Fruit fly (Drosophila melanogaster) whole organism, embryonic: Measurements from ENCODE around the gene Rgl.

Source experiments
- Atf6 ChIP-seq: fragments of 200-800 bp; sonication (Bioruptor generic); IDR thresholded peaks from 2 replicates; pipeline ENCODE4 v1.3.6; 2022; ENCODE audit warnings: missing biosample characterization, missing genetic modification characterization
- CG10147 ChIP-seq: fragments of 200-800 bp; sonication (Bioruptor generic); optimal IDR thresholded peaks from 2 replicates; lab custom pipeline; 2019; ENCODE audit warnings: missing biosample characterization, mild to moderate bottlenecking, missing genetic modification characterization, moderate library complexity
- CG10654 ChIP-seq: fragments of 200-800 bp; sonication (Bioruptor generic); optimal IDR thresholded peaks from 2 replicates; lab custom pipeline; 2016; ENCODE audit warnings: missing biosample characterization, missing genetic modification characterization
- CG1233 ChIP-seq: fragments of 200-800 bp; sonication (Bioruptor generic); optimal IDR thresholded peaks from 4 replicates; lab custom pipeline; 2018; ENCODE audit warnings: missing biosample characterization, mild to moderate bottlenecking, missing genetic modification characterization
- CG12659 ChIP-seq: fragments of 200-800 bp; sonication (Bioruptor generic); optimal IDR thresholded peaks from 3 replicates; lab custom pipeline; 2017; ENCODE audit warnings: mild to moderate bottlenecking, missing biosample characterization, missing genetic modification reagents, missing genetic modification characterization
- CG13775 ChIP-seq: fragments of 200-800 bp; sonication (Bioruptor generic); optimal IDR thresholded peaks from 3 replicates; lab custom pipeline; 2017; ENCODE audit warnings: missing biosample characterization, mild to moderate bottlenecking, missing genetic modification characterization
- CG14014 ChIP-seq: fragments of 200-800 bp; sonication (Bioruptor generic); IDR thresholded peaks from 2 replicates; pipeline ENCODE4 v1.3.6; 2022; ENCODE audit warnings: missing biosample characterization, missing genetic modification characterization
- CG14050 ChIP-seq: fragments of 200-800 bp; sonication (Bioruptor generic); IDR thresholded peaks from 3 replicates; pipeline ENCODE4 v1.3.6; 2022; ENCODE audit warnings: missing biosample characterization, missing genetic modification characterization
- CG15269 ChIP-seq: fragments of 200-800 bp; sonication (Bioruptor generic); optimal IDR thresholded peaks from 2 replicates; lab custom pipeline; 2018; ENCODE audit warnings: missing biosample characterization, mild to moderate bottlenecking, missing genetic modification characterization, moderate library complexity
- CG17568 ChIP-seq: fragments of 200-800 bp; sonication (Bioruptor generic); optimal IDR thresholded peaks from 2 replicates; lab custom pipeline; 2018; ENCODE audit warnings: missing biosample characterization, mild to moderate bottlenecking, missing genetic modification characterization, moderate library complexity
- CG18011 ChIP-seq: fragments of 200-800 bp; sonication (Bioruptor generic); optimal IDR thresholded peaks from 2 replicates; lab custom pipeline; 2017; ENCODE audit warnings: missing biosample characterization, missing genetic modification characterization, mild to moderate bottlenecking, moderate library complexity, missing genotype
- CG2712 ChIP-seq: fragments of 200-800 bp; optimal IDR thresholded peaks from 3 replicates; lab custom pipeline; 2019; ENCODE audit warnings: missing biosample characterization, mild to moderate bottlenecking, missing genetic modification characterization, moderate library complexity
- CG32532 ChIP-seq: fragments of 200-800 bp; sonication (Bioruptor generic); IDR thresholded peaks from 2 replicates; pipeline ENCODE4 v1.3.6; 2022; ENCODE audit warnings: missing biosample characterization, missing genetic modification characterization
- CG32772 ChIP-seq: fragments of 200-800 bp; sonication (Bioruptor generic); IDR thresholded peaks from 2 replicates; pipeline ENCODE4 v1.3.6; 2022; ENCODE audit warnings: missing biosample characterization, missing genetic modification characterization
- CG6175 ChIP-seq: fragments of 200-800 bp; sonication (Bioruptor generic); IDR thresholded peaks from 3 replicates; pipeline ENCODE4 v1.3.6; 2022; ENCODE audit warnings: missing biosample characterization, missing genetic modification characterization
- CG7928 ChIP-seq: fragments of 200-800 bp; sonication (Bioruptor generic); optimal IDR thresholded peaks from 2 replicates; lab custom pipeline; 2017; ENCODE audit warnings: missing biosample characterization, mild to moderate bottlenecking, missing genetic modification characterization
- CG8281 ChIP-seq: fragments of 200-800 bp; sonication (Bioruptor generic); optimal IDR thresholded peaks from 2 replicates; lab custom pipeline; 2018; ENCODE audit warnings: missing biosample characterization, mild to moderate bottlenecking, missing genetic modification characterization, moderate library complexity
- CG8359 ChIP-seq: fragments of 200-800 bp; sonication (Bioruptor generic); optimal IDR thresholded peaks from 2 replicates; lab custom pipeline; 2017; ENCODE audit warnings: missing biosample characterization, mild to moderate bottlenecking, missing genetic modification characterization, borderline replicate concordance
- Dfd ChIP-seq, 2 experiments: fragments of >200 bp; optimal IDR thresholded peaks; 2 replicates each; lab custom pipeline; 2017; ENCODE audit warnings: missing biosample characterization in 2 of 2, missing genetic modification characterization in 2 of 2
- Dip2 ChIP-seq: fragments of 200-800 bp; sonication (Bioruptor generic); IDR thresholded peaks from 2 replicates; pipeline ENCODE4 v1.3.6; 2022; ENCODE audit warnings: missing biosample characterization, missing genetic modification characterization
- Dp ChIP-seq: fragments of 200-800 bp; sonication (Bioruptor generic); optimal IDR thresholded peaks from 2 replicates; lab custom pipeline; 2018; ENCODE audit warnings: missing biosample characterization, mild to moderate bottlenecking, missing genetic modification characterization, moderate library complexity
- Drgx ChIP-seq: fragments of 200-800 bp; sonication (Bioruptor generic); IDR thresholded peaks from 2 replicates; pipeline ENCODE4 v1.3.6; 2022; ENCODE audit warnings: missing biosample characterization, missing genetic modification characterization
- Fer1 ChIP-seq: fragments of 200-800 bp; sonication (Bioruptor generic); optimal IDR thresholded peaks from 2 replicates; lab custom pipeline; 2017; ENCODE audit warnings: missing biosample characterization, mild to moderate bottlenecking, missing genetic modification characterization
- MBD-R2 ChIP-seq: fragments of 200-800 bp; sonication (Bioruptor generic); IDR thresholded peaks from 2 replicates; pipeline ENCODE4 v1.3.6; 2022; ENCODE audit warnings: missing biosample characterization, missing genetic modification characterization
- MTF-1 ChIP-seq: fragments of 200-800 bp; sonication (Bioruptor generic); optimal IDR thresholded peaks from 2 replicates; lab custom pipeline; 2018; ENCODE audit warnings: missing biosample characterization, mild to moderate bottlenecking, missing genetic modification characterization, borderline replicate concordance
- NFAT ChIP-seq: fragments of 200-800 bp; sonication (Bioruptor generic); IDR thresholded peaks from 2 replicates; pipeline ENCODE4 v1.3.6; 2022; ENCODE audit warnings: missing biosample characterization, missing genetic modification characterization
- Pdp1 ChIP-seq, 2 experiments: fragments of 200-800 bp; sonication (Bioruptor generic); optimal IDR thresholded peaks; 3 replicates each; lab custom pipeline; 2016; ENCODE audit warnings: missing biosample characterization in 2 of 2, missing genetic modification characterization in 2 of 2, mild to moderate bottlenecking in 1 of 2, moderate library complexity in 1 of 2
- Ptx1 ChIP-seq: fragments of 200-800 bp; sonication (Bioruptor generic); IDR thresholded peaks from 2 replicates; pipeline ENCODE4 v1.3.6; 2022; ENCODE audit warnings: missing biosample characterization, missing genetic modification characterization
- Trl ChIP-seq, 3 experiments: fragments of >200 bp in 2 of 3; fragments of 200-800 bp in 1 of 3; sonication (Bioruptor generic) in 1 of 3; optimal IDR thresholded peaks; 2 replicates in 1 of 3; 3 replicates in 2 of 3; lab custom pipeline; 2016 to 2017; ENCODE audit warnings: missing biosample characterization in 1 of 3, missing genetic modification characterization in 1 of 3
- Xbp1 ChIP-seq: fragments of 200-800 bp; sonication (Bioruptor generic); optimal IDR thresholded peaks from 3 replicates; lab custom pipeline; 2016; ENCODE audit warnings: missing biosample characterization, mild to moderate bottlenecking, missing genetic modification characterization
- al ChIP-seq: fragments of 200-800 bp; sonication (Bioruptor generic); IDR thresholded peaks from 2 replicates; pipeline ENCODE4 v1.3.6; 2022; ENCODE audit warnings: missing biosample characterization, missing genetic modification characterization
- amos ChIP-seq: fragments of 200-800 bp; sonication (Bioruptor generic); IDR thresholded peaks from 2 replicates; pipeline ENCODE4 v1.3.6; 2022; ENCODE audit warnings: missing biosample characterization, missing genetic modification characterization; ENCODE audit not compliant: partially characterized antibody
- ci ChIP-seq: fragments of 200-800 bp; sonication (Bioruptor generic); IDR thresholded peaks from 3 replicates; pipeline ENCODE4 v1.3.6; 2022; ENCODE audit warnings: missing biosample characterization, missing genetic modification characterization
- da ChIP-seq: fragments of 200-800 bp; sonication (Bioruptor generic); optimal IDR thresholded peaks from 2 replicates; lab custom pipeline; 2016; ENCODE audit warnings: missing biosample characterization, missing genetic modification characterization
- fd96Cb ChIP-seq: fragments of 200-800 bp; sonication (Bioruptor generic); optimal IDR thresholded peaks from 2 replicates; lab custom pipeline; 2018; ENCODE audit warnings: missing biosample characterization, mild to moderate bottlenecking, missing genetic modification characterization, moderate library complexity
- hb ChIP-seq: fragments of 200-800 bp; sonication (Bioruptor generic); IDR thresholded peaks from 3 replicates; pipeline ENCODE4 v1.3.6; 2022; ENCODE audit warnings: missing biosample characterization, missing genetic modification characterization; ENCODE audit not compliant: partially characterized antibody
- hbn ChIP-seq: fragments of 200-800 bp; sonication (Bioruptor generic); IDR thresholded peaks from 2 replicates; pipeline ENCODE4 v1.3.6; 2022; ENCODE audit warnings: missing biosample characterization, missing genetic modification characterization; ENCODE audit not compliant: partially characterized antibody
- jing ChIP-seq: fragments of 200-800 bp; sonication (Bioruptor generic); optimal IDR thresholded peaks from 2 replicates; lab custom pipeline; 2018; ENCODE audit warnings: missing biosample characterization, mild to moderate bottlenecking, missing genetic modification characterization
- kah ChIP-seq: fragments of 200-800 bp; sonication (Bioruptor generic); optimal IDR thresholded peaks from 2 replicates; lab custom pipeline; 2018; ENCODE audit warnings: missing biosample characterization, mild to moderate bottlenecking, missing genetic modification characterization
- lbe ChIP-seq: fragments of 200-800 bp; sonication (Bioruptor generic); optimal IDR thresholded peaks from 2 replicates; lab custom pipeline; 2016; ENCODE audit warnings: missing biosample characterization, mild to moderate bottlenecking, missing genetic modification characterization
- lilli ChIP-seq: fragments of 200-800 bp; sonication (Bioruptor generic); optimal IDR thresholded peaks from 3 replicates; lab custom pipeline; 2016; ENCODE audit warnings: missing biosample characterization, missing genetic modification characterization
- lola ChIP-seq, 3 experiments: fragments of >200 bp in 2 of 3; fragments of 200-800 bp in 1 of 3; sonication (Bioruptor generic) in 1 of 3; optimal IDR thresholded peaks; 2 replicates each; lab custom pipeline; 2017 to 2019; ENCODE audit warnings: missing biosample characterization in 3 of 3, missing genetic modification characterization in 3 of 3, mild to moderate bottlenecking in 1 of 3, moderate library complexity in 1 of 3
- peb ChIP-seq: fragments of 200-800 bp; sonication (Bioruptor generic); IDR thresholded peaks from 2 replicates; pipeline ENCODE4 v1.3.6; 2022; ENCODE audit warnings: missing biosample characterization, missing genetic modification characterization
- pfk ChIP-seq: fragments of 200-800 bp; sonication (Bioruptor generic); optimal IDR thresholded peaks from 2 replicates; lab custom pipeline; 2018; ENCODE audit warnings: missing biosample characterization, mild to moderate bottlenecking, missing genetic modification characterization, moderate library complexity
- run ChIP-seq: fragments of 200-800 bp; sonication (Bioruptor generic); optimal IDR thresholded peaks from 3 replicates; lab custom pipeline; 2018; ENCODE audit warnings: missing biosample characterization, mild to moderate bottlenecking, missing genetic modification characterization
- salm ChIP-seq: fragments of 200-800 bp; sonication (Bioruptor generic); optimal IDR thresholded peaks from 2 replicates; lab custom pipeline; 2018; ENCODE audit warnings: missing biosample characterization, mild to moderate bottlenecking, missing genetic modification characterization
- stc ChIP-seq: fragments of 200-800 bp; sonication (Bioruptor generic); IDR thresholded peaks from 2 replicates; pipeline ENCODE4 v1.3.6; 2022; ENCODE audit warnings: missing biosample characterization, missing genetic modification characterization
- ttk ChIP-seq: fragments of 200-800 bp; sonication (Bioruptor generic); IDR thresholded peaks from 2 replicates; pipeline ENCODE4 v2.1.2; 2022; ENCODE audit warnings: missing biosample characterization, missing genetic modification characterization
- yki ChIP-seq: fragments of >200 bp; optimal IDR thresholded peaks from 3 replicates; lab custom pipeline; 2018
- z ChIP-seq: fragments of 200-800 bp; sonication (Bioruptor generic); IDR thresholded peaks from 3 replicates; pipeline ENCODE4 v1.3.6; 2022; ENCODE audit warnings: missing biosample characterization, missing genetic modification characterization

Gene Rgl

dm6 chr3L:13917589-13918198 lies 7.4 kb downstream of the Rgl start (continued):
- TF ChIP-seq Trl (optimal IDR thresholded peaks at IDR 0.05; lab: Kevin White, UChicago) (no peak), Trl (GFP tag; optimal IDR thresholded peaks at IDR 0.05; lab: Kevin White, UChicago) (peak; percentile 24), Dfd (GFP tag; optimal IDR thresholded peaks at IDR 0.05; lab: Kevin White, UChicago) (no peak), ci (GFP tag; lab: Robert Waterston, UW) (no peak), CG10147 (peak; percentile 5), MTF-1 (no peak), yki (lab: Kevin White, UChicago) (no peak), CG14050 (GFP tag; lab: Robert Waterston, UW) (no peak), Dp (GFP tag; lab: Kevin White, UChicago) (no peak), salm (no peak), CG8281 (tag; lab: Kevin White, UChicago) (peak; percentile 91), Pdp1 (GFP tag; optimal IDR thresholded peaks at IDR 0.05; lab: Kevin White, UChicago) (peak in 1 of 2 experiments; percentile 27), CG8359 (GFP tag; lab: Kevin White, UChicago) (no peak), peb (GFP tag; lab: Robert Waterston, UW) (no peak), da (no peak), CG15269 (tag; lab: Kevin White, UChicago) (peak; percentile 16), Drgx (peak; percentile 47), CG10654 (GFP tag; lab: Kevin White, UChicago) (peak; percentile 2), Atf6 (GFP tag; lab: Robert Waterston, UW) (no peak), Xbp1 (GFP tag; lab: Kevin White, UChicago) (peak; percentile 7), pfk (GFP tag; lab: Kevin White, UChicago) (no peak), al (GFP tag; lab: Robert Waterston, UW) (no peak), ttk (peak; percentile 38), CG32532 (GFP tag; lab: Robert Waterston, UW) (no peak), Dip2 (GFP tag; lab: Robert Waterston, UW) (no peak), run (tag; lab: Kevin White, UChicago) (peak; percentile 18), CG18011 (GFP tag; lab: Kevin White, UChicago) (no peak), jing (GFP tag; lab: Kevin White, UChicago) (no peak), CG12659 (no peak), CG32772 (GFP tag; lab: Robert Waterston, UW) (no peak), kah (no peak), z (no peak), lola (GFP tag; optimal IDR thresholded peaks at IDR 0.05; lab: Kevin White, UChicago) (no peak), stc (GFP tag; lab: Robert Waterston, UW) (peak; percentile 59), Ptx1 (GFP tag; lab: Robert Waterston, UW) (no peak; the same call in 1 of the 2 replicates), amos (no peak), Fer1 (GFP tag; lab: Kevin White, UChicago) (peak; percentile 3), lilli (GFP tag; lab: Kevin White, UChicago) (no peak), CG6175 (GFP tag; lab: Robert Waterston, UW) (no peak), CG13775 (GFP tag; lab: Kevin White, UChicago) (no peak), CG1233 (GFP tag; lab: Kevin White, UChicago) (peak; percentile 14), hbn (GFP tag; lab: Robert Waterston, UW) (no peak), lbe (GFP tag; lab: Kevin White, UChicago) (no peak), CG7928 (GFP tag; lab: Kevin White, UChicago) (no peak), NFAT (GFP tag; lab: Robert Waterston, UW) (no peak), CG14014 (GFP tag; lab: Robert Waterston, UW) (no peak), hb (GFP tag; lab: Robert Waterston, UW) (no peak), CG17568 (GFP tag; lab: Kevin White, UChicago) (no peak), CG2712 (tag; lab: Kevin White, UChicago) (peak; percentile 15), fd96Cb (peak; percentile 62), MBD-R2 (GFP tag; lab: Robert Waterston, UW) (no peak)
